Worm (Caenorhabditis elegans): ENCODE results near the gene ZK822.1.

ZK822.1 gene

ce11 chrIV:11916907-11917306, 5.0 kb downstream of the ZK822.1 start, which contains the start of gene ZK822.10:
Gene ZK822.10 (plus strand): TSS chrIV:11917137.
- TF ChIP-seq unc-62 (GFP tag; optimal IDR thresholded peaks at IDR 0.05) (no peak), nhr-2 (tag; optimal IDR thresholded peaks at IDR 0.05) (no peak), elt-1 (tag; optimal IDR thresholded peaks at IDR 0.05; ENCODE audit: borderline replicate concordance, insufficient read depth) (no peak), blmp-1 (tag; optimal IDR thresholded peaks at IDR 0.05) (no peak), hlh-1 (tag; optimal IDR thresholded peaks at IDR 0.05) (no peak), nhr-28 (tag; optimal IDR thresholded peaks at IDR 0.05) (no peak), zip-8 (tag; optimal IDR thresholded peaks at IDR 0.05) (no peak), sptf-1 (tag; optimal IDR thresholded peaks at IDR 0.05) (no peak), cnd-1 (tag; optimal IDR thresholded peaks at IDR 0.05) (no peak), nhr-12 (tag; optimal IDR thresholded peaks at IDR 0.05) (no peak), ceh-39 (tag; optimal IDR thresholded peaks at IDR 0.05) (no peak), elt-3 (tag; optimal IDR thresholded peaks at IDR 0.05) (no peak), nhr-76 (tag; optimal IDR thresholded peaks at IDR 0.05) (no peak), flh-1 (GFP tag; optimal IDR thresholded peaks at IDR 0.05) (no peak), pha-4 (tag; optimal IDR thresholded peaks at IDR 0.05) (no peak), bed-3 (GFP tag; optimal IDR thresholded peaks at IDR 0.05) (no peak), sem-2 (GFP tag; optimal IDR thresholded peaks at IDR 0.05) (no peak), ceh-43 (GFP tag; optimal IDR thresholded peaks at IDR 0.05) (no peak)

- TF ChIP-seq ces-1 (GFP tag; optimal IDR thresholded peaks at IDR 0.05), result no peak
- no peak for TF ChIP-seq elt-3 (tag; optimal IDR thresholded peaks at IDR 0.05)
- no peak for TF ChIP-seq mls-2 (tag; optimal IDR thresholded peaks at IDR 0.05)
- TF ChIP-seq elt-1 (tag; optimal IDR thresholded peaks at IDR 0.05; ENCODE audit: borderline replicate concordance, insufficient read depth), result no peak
- no peak for TF ChIP-seq flh-1 (GFP tag; optimal IDR thresholded peaks at IDR 0.05)
- no peak for TF ChIP-seq drap-1 (GFP tag; optimal IDR thresholded peaks at IDR 0.05)
- TF ChIP-seq mab-5 (tag; optimal IDR thresholded peaks at IDR 0.05), result no peak
- TF ChIP-seq unc-120 (tag; optimal IDR thresholded peaks at IDR 0.05; ENCODE audit: poor library complexity, severe bottlenecking), result no peak
- no peak for TF ChIP-seq sptf-1 (tag; optimal IDR thresholded peaks at IDR 0.05)
- TF ChIP-seq sem-2 (GFP tag; optimal IDR thresholded peaks at IDR 0.05), result no peak
- no peak for TF ChIP-seq M03D4.4 (tag; optimal IDR thresholded peaks at IDR 0.05)
- no peak for TF ChIP-seq bed-3 (GFP tag; optimal IDR thresholded peaks at IDR 0.05)
- TF ChIP-seq ceh-43 (GFP tag; optimal IDR thresholded peaks at IDR 0.05), result no peak
These were observed 6.0 kb downstream of the ZK822.1 start, which contains the start of gene ZK822.9 for ce11 chrIV:11915768-11916453. Gene ZK822.9 (plus strand): TSS chrIV:11915947.

ce11 chrIV:11914837-11915737, 6.8 kb downstream of the ZK822.1 start, which contains the start of gene fat-6:
Gene fat-6 (minus strand): TSS chrIV:11915687.
- TF ChIP-seq ham-2 (GFP tag; optimal IDR thresholded peaks at IDR 0.05) (no peak), hlh-1 (tag; optimal IDR thresholded peaks at IDR 0.05) (no peak), nhr-237 (tag; optimal IDR thresholded peaks at IDR 0.05) (no peak), elt-3 (tag; optimal IDR thresholded peaks at IDR 0.05) (no peak), snpc-4 (tag; optimal IDR thresholded peaks at IDR 0.05) (no peak), nhr-12 (tag; optimal IDR thresholded peaks at IDR 0.05) (no peak), ceh-83 (GFP tag; optimal IDR thresholded peaks at IDR 0.05) (no peak), nhr-76 (tag; optimal IDR thresholded peaks at IDR 0.05) (no peak), bed-3 (GFP tag; optimal IDR thresholded peaks at IDR 0.05) (no peak), mls-2 (tag; optimal IDR thresholded peaks at IDR 0.05) (no peak), pha-4 (tag; optimal IDR thresholded peaks at IDR 0.05) (no peak), flh-1 (GFP tag; optimal IDR thresholded peaks at IDR 0.05) (no peak)

ce11 chrIV:11914260-11914836, 7.6 kb downstream of the ZK822.1 start:
- TF ChIP-seq nhr-28 (tag; optimal IDR thresholded peaks at IDR 0.05), result no peak

Measured in whole organism, mixed stage, embryonic.